Worm (Caenorhabditis elegans) whole organism, late embryonic: Measurements from ENCODE around the gene hlh-4.
A peak's percentile ranks its signal among the peaks of the same experiment; 100 is the strongest.

Experiments
- F13H6.1 ChIP-seq: sonication (generic microtip); optimal IDR thresholded peaks from 2 replicates; lab custom pipeline; 2016; ENCODE audit warnings: missing genetic modification characterization, missing compliant biosample characterization
- ama-1 ChIP-seq: fragments of 150-350 bp; optimal IDR thresholded peaks from 2 replicates; lab custom pipeline; 2014
- ceh-2 ChIP-seq: sonication (generic microtip); optimal IDR thresholded peaks from 2 replicates; lab custom pipeline; 2016; ENCODE audit warnings: missing genotype, missing genetic modification characterization, missing compliant biosample characterization
- ceh-34 ChIP-seq: sonication (generic microtip); optimal IDR thresholded peaks from 2 replicates; lab custom pipeline; 2016; ENCODE audit warnings: mild to moderate bottlenecking, missing genetic modification characterization, missing compliant biosample characterization
- hlh-6 ChIP-seq: sonication (generic microtip); optimal IDR thresholded peaks from 2 replicates; lab custom pipeline; 2016; ENCODE audit warnings: missing genotype, missing genetic modification characterization, missing compliant biosample characterization
- hlh-8 ChIP-seq: sonication (generic microtip); optimal IDR thresholded peaks from 2 replicates; lab custom pipeline; 2016; ENCODE audit warnings: missing genotype, missing genetic modification characterization, missing compliant biosample characterization
- nfya-1 ChIP-seq: sonication (generic microtip); optimal IDR thresholded peaks from 2 replicates; lab custom pipeline; 2017; ENCODE audit warnings: missing genetic modification characterization, mild to moderate bottlenecking, missing compliant biosample characterization, antibody characterized with exemption, moderate library complexity
- pag-3 ChIP-seq: sonication (generic microtip); optimal IDR thresholded peaks from 2 replicates; lab custom pipeline; 2016; ENCODE audit warnings: missing compliant biosample characterization, missing genetic modification characterization, borderline replicate concordance
- pros-1 ChIP-seq: fragments of 150-350 bp; optimal IDR thresholded peaks from 2 replicates; lab custom pipeline; 2014; ENCODE audit warnings: missing biosample characterization, missing genetic modification reagents, missing genetic modification characterization
- tbx-2 ChIP-seq: sonication (generic microtip); optimal IDR thresholded peaks from 2 replicates; lab custom pipeline; 2016; ENCODE audit warnings: missing genetic modification characterization, missing compliant biosample characterization

ce11 chrIII:9700114-9700690, 38.7 kb downstream of the hlh-4 start:
- TF ChIP-seq tbx-2 (tag; lab: Kevin White, UChicago) (no peak), pros-1 (tag; lab: Kevin White, UChicago) (no peak), F13H6.1 (tag; lab: Kevin White, UChicago) (no peak), pag-3 (tag; lab: Kevin White, UChicago) (no peak), hlh-8 (no peak), nfya-1 (tag; lab: Kevin White, UChicago) (no peak), ceh-2 (tag; lab: Kevin White, UChicago) (no peak), hlh-6 (tag; lab: Kevin White, UChicago) (peak; percentile 50), ceh-34 (tag; lab: Kevin White, UChicago) (no peak), ama-1 (lab: Kevin White, UChicago) (no peak)
